Worm (Caenorhabditis elegans) whole organism, L4/young adult: ENCODE measurements around the gene fbxb-102.

Experiments
- dao-5 ChIP-seq: sonication (generic microtip); optimal IDR thresholded peaks from 2 replicates; lab custom pipeline; 2016; ENCODE audit warnings: missing genotype, missing genetic modification characterization, moderate library complexity, missing compliant biosample characterization
- him-1 ChIP-seq: sonication (generic microtip); optimal IDR thresholded peaks from 2 replicates; lab custom pipeline; 2016; ENCODE audit warnings: missing genotype, missing genetic modification reagents, missing genetic modification characterization, missing compliant biosample characterization

DNA sequence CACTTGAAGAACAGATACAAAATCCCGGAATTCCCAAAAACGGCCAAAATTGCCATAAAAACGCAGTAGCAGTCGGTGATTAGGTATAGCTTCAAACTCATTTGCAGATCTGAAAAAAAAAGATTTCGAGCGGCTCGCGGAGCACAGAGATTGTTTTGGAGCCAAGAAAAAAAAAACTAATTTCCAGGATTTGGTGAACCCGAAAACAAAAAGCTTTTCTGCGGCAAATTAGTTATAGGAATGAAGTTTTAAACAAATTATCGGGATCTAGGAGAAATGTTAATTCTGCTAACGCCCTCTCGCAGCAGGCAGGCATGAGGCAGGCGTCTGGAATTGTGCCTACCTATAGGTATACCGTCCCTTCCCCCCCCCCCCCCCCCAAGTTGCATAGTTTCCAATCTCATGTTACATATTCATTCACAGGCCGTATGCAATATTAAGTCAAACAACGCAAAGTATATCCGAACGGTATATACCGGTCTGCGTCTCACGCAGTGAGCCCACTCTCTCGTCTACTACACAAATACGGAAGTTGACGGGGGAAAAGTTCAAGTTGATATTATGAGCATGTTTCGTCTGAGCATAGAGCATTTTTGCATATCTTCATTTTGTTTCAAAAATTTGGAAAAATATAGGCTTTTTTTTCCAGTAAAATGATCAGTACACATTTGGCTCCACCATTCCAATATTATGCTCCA lies 37.9 kb upstream of the fbxb-102 start, which contains the start of the genes W05H5.1 and pitr-6:
- TF ChIP-seq him-1 (tag; lab: Kevin White, UChicago) (no peak), dao-5 (tag; lab: Kevin White, UChicago) (no peak)
